Fruit fly (Drosophila melanogaster) whole organism, embryonic: Measurements from ENCODE around the gene CG32639.

Experiments
- Antp ChIP-seq: fragments of 200-800 bp; sonication (Bioruptor generic); optimal IDR thresholded peaks from 3 replicates; lab custom pipeline; 2016; ENCODE audit warnings: missing biosample characterization, missing genetic modification characterization
- Asciz ChIP-seq: fragments of 200-800 bp; sonication (Bioruptor generic); optimal IDR thresholded peaks from 2 replicates; lab custom pipeline; 2017; ENCODE audit warnings: missing biosample characterization, mild to moderate bottlenecking, missing genetic modification characterization, missing genetic modification reagents
- Atf3 ChIP-seq: fragments of 200-800 bp; sonication (Bioruptor generic); optimal IDR thresholded peaks from 3 replicates; lab custom pipeline; 2016; ENCODE audit warnings: missing biosample characterization, missing genetic modification characterization
- Bgb ChIP-seq: fragments of 200-800 bp; sonication (Bioruptor generic); IDR thresholded peaks from 2 replicates; pipeline ENCODE4 v1.3.6; 2022; ENCODE audit warnings: missing biosample characterization, missing genetic modification characterization; ENCODE audit not compliant: partially characterized antibody
- CG10274 ChIP-seq: fragments of 200-800 bp; sonication (Bioruptor generic); optimal IDR thresholded peaks from 3 replicates; lab custom pipeline; 2017; ENCODE audit warnings: missing biosample characterization, mild to moderate bottlenecking, missing genetic modification characterization
- CG10979 ChIP-seq: fragments of 200-800 bp; sonication (Bioruptor generic); optimal IDR thresholded peaks from 2 replicates; lab custom pipeline; 2018; ENCODE audit warnings: missing biosample characterization, mild to moderate bottlenecking, missing genetic modification characterization, moderate library complexity
- CG11247 ChIP-seq: fragments of 200-800 bp; sonication (Bioruptor generic); IDR thresholded peaks from 2 replicates; pipeline ENCODE4 v1.3.6; 2022; ENCODE audit warnings: missing biosample characterization, missing genetic modification characterization
- CG11398 ChIP-seq: fragments of 200-800 bp; sonication (Bioruptor generic); optimal IDR thresholded peaks from 2 replicates; lab custom pipeline; 2016; ENCODE audit warnings: missing biosample characterization, missing genetic modification characterization
- CG11456 ChIP-seq: fragments of 200-800 bp; sonication (Bioruptor generic); IDR thresholded peaks from 3 replicates; pipeline ENCODE4 v1.3.6; 2022; ENCODE audit warnings: missing biosample characterization, missing genetic modification characterization
- CG12659 ChIP-seq: fragments of 200-800 bp; sonication (Bioruptor generic); optimal IDR thresholded peaks from 3 replicates; lab custom pipeline; 2017; ENCODE audit warnings: mild to moderate bottlenecking, missing biosample characterization, missing genetic modification reagents, missing genetic modification characterization
- CG13775 ChIP-seq: fragments of 200-800 bp; sonication (Bioruptor generic); optimal IDR thresholded peaks from 3 replicates; lab custom pipeline; 2017; ENCODE audit warnings: missing biosample characterization, mild to moderate bottlenecking, missing genetic modification characterization
- CG14860 ChIP-seq: fragments of 200-800 bp; sonication (Bioruptor generic); IDR thresholded peaks from 3 replicates; pipeline ENCODE4 v1.3.6; 2022; ENCODE audit warnings: missing biosample characterization, missing genetic modification characterization; ENCODE audit not compliant: partially characterized antibody
- CG15601 ChIP-seq: fragments of 200-800 bp; sonication (Bioruptor generic); optimal IDR thresholded peaks from 3 replicates; lab custom pipeline; 2019; ENCODE audit warnings: missing biosample characterization, mild to moderate bottlenecking, missing genetic modification characterization, moderate library complexity
- CG16813 ChIP-seq: fragments of 200-800 bp; sonication (Bioruptor generic); IDR thresholded peaks from 3 replicates; pipeline ENCODE4 v1.3.6; 2022; ENCODE audit warnings: missing biosample characterization, missing genetic modification characterization; ENCODE audit not compliant: partially characterized antibody
- CG1792 ChIP-seq: fragments of 200-800 bp; sonication (Bioruptor generic); optimal IDR thresholded peaks from 2 replicates; lab custom pipeline; 2016; ENCODE audit warnings: missing biosample characterization, missing genetic modification characterization
- CG31224 ChIP-seq: fragments of 200-800 bp; sonication (Bioruptor generic); IDR thresholded peaks from 2 replicates; pipeline ENCODE4 v1.3.6; 2022; ENCODE audit warnings: missing biosample characterization, missing genetic modification characterization
- CG34422 ChIP-seq: fragments of 200-800 bp; sonication (Bioruptor generic); IDR thresholded peaks from 3 replicates; pipeline ENCODE4 v1.3.6; 2022; ENCODE audit warnings: missing biosample characterization, missing genetic modification characterization
- CG3847 ChIP-seq: fragments of 200-800 bp; sonication (Bioruptor generic); IDR thresholded peaks from 2 replicates; pipeline ENCODE4 v1.3.6; 2022; ENCODE audit warnings: missing biosample characterization, missing genetic modification characterization
- CG3995 ChIP-seq: fragments of 200-800 bp; sonication (Bioruptor generic); optimal IDR thresholded peaks from 3 replicates; lab custom pipeline; 2016; ENCODE audit warnings: missing biosample characterization, missing genetic modification characterization
- CG4820 ChIP-seq: fragments of 200-800 bp; sonication (Bioruptor generic); optimal IDR thresholded peaks from 3 replicates; lab custom pipeline; 2016; ENCODE audit warnings: missing biosample characterization, missing genetic modification characterization
- CG7839 ChIP-seq: fragments of 200-800 bp; sonication (Bioruptor generic); optimal IDR thresholded peaks from 3 replicates; lab custom pipeline; 2018; ENCODE audit warnings: missing biosample characterization, mild to moderate bottlenecking, missing genetic modification characterization, moderate library complexity
- CG8089 ChIP-seq: fragments of 200-800 bp; sonication (Bioruptor generic); optimal IDR thresholded peaks from 3 replicates; lab custom pipeline; 2016; ENCODE audit warnings: missing biosample characterization, missing genetic modification characterization
- CG8359 ChIP-seq: fragments of 200-800 bp; sonication (Bioruptor generic); optimal IDR thresholded peaks from 2 replicates; lab custom pipeline; 2017; ENCODE audit warnings: missing biosample characterization, mild to moderate bottlenecking, missing genetic modification characterization, borderline replicate concordance
- CG8944 ChIP-seq: fragments of 200-800 bp; sonication (Bioruptor generic); optimal IDR thresholded peaks from 3 replicates; lab custom pipeline; 2016; ENCODE audit warnings: missing biosample characterization, missing genetic modification characterization
- CG9437 ChIP-seq: fragments of 200-800 bp; sonication (Bioruptor generic); optimal IDR thresholded peaks from 2 replicates; lab custom pipeline; 2018; ENCODE audit warnings: missing biosample characterization, mild to moderate bottlenecking, missing genetic modification characterization
- Dbx ChIP-seq: fragments of 200-800 bp; sonication (Bioruptor generic); IDR thresholded peaks from 3 replicates; pipeline ENCODE4 v1.3.6; 2022; ENCODE audit warnings: missing biosample characterization, missing genetic modification characterization
- Dek ChIP-seq: fragments of 200-800 bp; sonication (Bioruptor generic); optimal IDR thresholded peaks from 3 replicates; lab custom pipeline; 2019; ENCODE audit warnings: missing biosample characterization, mild to moderate bottlenecking, missing genetic modification characterization, moderate library complexity
- Dfd ChIP-seq, 2 experiments: fragments of >200 bp; optimal IDR thresholded peaks; 2 replicates each; lab custom pipeline; 2017; ENCODE audit warnings: missing biosample characterization in 2 of 2, missing genetic modification characterization in 2 of 2
- Hey ChIP-seq: fragments of 200-800 bp; sonication (Bioruptor generic); optimal IDR thresholded peaks from 3 replicates; lab custom pipeline; 2018; ENCODE audit warnings: missing biosample characterization, mild to moderate bottlenecking, missing genetic modification characterization
- Lpt ChIP-seq: fragments of >200 bp; optimal IDR thresholded peaks from 2 replicates; lab custom pipeline; 2018; ENCODE audit warnings: missing biosample characterization, missing genetic modification characterization
- MTF-1 ChIP-seq: fragments of 200-800 bp; sonication (Bioruptor generic); optimal IDR thresholded peaks from 2 replicates; lab custom pipeline; 2018; ENCODE audit warnings: missing biosample characterization, mild to moderate bottlenecking, missing genetic modification characterization, borderline replicate concordance
- Mes4 ChIP-seq: fragments of 200-800 bp; sonication (Bioruptor generic); optimal IDR thresholded peaks from 2 replicates; lab custom pipeline; 2016; ENCODE audit warnings: missing biosample characterization, missing genetic modification characterization
- NK7.1 ChIP-seq: fragments of 200-800 bp; sonication (Bioruptor generic); optimal IDR thresholded peaks from 3 replicates; lab custom pipeline; 2016; ENCODE audit warnings: missing biosample characterization, missing genetic modification characterization
- NfI ChIP-seq: fragments of 200-800 bp; sonication (Bioruptor generic); optimal IDR thresholded peaks from 3 replicates; lab custom pipeline; 2018; ENCODE audit warnings: missing biosample characterization, mild to moderate bottlenecking, missing genetic modification characterization, moderate library complexity
- Rfx ChIP-seq: fragments of 200-800 bp; sonication (Bioruptor generic); IDR thresholded peaks from 2 replicates; pipeline ENCODE4 v1.3.6; 2022; ENCODE audit warnings: missing biosample characterization, missing genetic modification characterization
- Sox102F ChIP-seq: fragments of 200-800 bp; sonication (Bioruptor generic); optimal IDR thresholded peaks from 2 replicates; lab custom pipeline; 2018; ENCODE audit warnings: missing biosample characterization, mild to moderate bottlenecking, missing genetic modification characterization, moderate library complexity
- ase ChIP-seq: fragments of 200-800 bp; sonication (Bioruptor generic); IDR thresholded peaks from 3 replicates; pipeline ENCODE4 v1.3.6; 2022; ENCODE audit warnings: missing biosample characterization, missing genetic modification characterization
- dan ChIP-seq: fragments of 200-800 bp; sonication (Bioruptor generic); IDR thresholded peaks from 2 replicates; pipeline ENCODE4 v1.3.6; 2022; ENCODE audit warnings: missing biosample characterization, missing genetic modification characterization
- danr ChIP-seq: fragments of 200-800 bp; sonication (Bioruptor generic); IDR thresholded peaks from 2 replicates; pipeline ENCODE4 v1.3.6; 2022; ENCODE audit warnings: missing biosample characterization, missing genetic modification characterization
- fu2 ChIP-seq: fragments of 200-800 bp; sonication (Bioruptor generic); optimal IDR thresholded peaks from 2 replicates; lab custom pipeline; 2016; ENCODE audit warnings: missing biosample characterization, missing genetic modification characterization
- her ChIP-seq: fragments of 200-800 bp; sonication (Bioruptor generic); optimal IDR thresholded peaks from 2 replicates; lab custom pipeline; 2016; ENCODE audit warnings: missing biosample characterization, missing genetic modification characterization
- kay ChIP-seq: fragments of 200-800 bp; sonication (Bioruptor generic); optimal IDR thresholded peaks from 2 replicates; lab custom pipeline; 2016; ENCODE audit warnings: missing biosample characterization, missing genetic modification characterization
- mam ChIP-seq: fragments of 200-800 bp; sonication (Bioruptor generic); optimal IDR thresholded peaks from 3 replicates; lab custom pipeline; 2016; ENCODE audit warnings: missing biosample characterization, missing genetic modification characterization
- nom ChIP-seq: fragments of 200-800 bp; sonication (Bioruptor generic); optimal IDR thresholded peaks from 2 replicates; lab custom pipeline; 2017; ENCODE audit warnings: missing biosample characterization, missing genetic modification characterization, mild to moderate bottlenecking, moderate library complexity, missing genetic modification reagents
- repo ChIP-seq: fragments of 200-800 bp; sonication (Bioruptor generic); optimal IDR thresholded peaks from 2 replicates; lab custom pipeline; 2016; ENCODE audit warnings: missing biosample characterization, missing genetic modification characterization
- sens ChIP-seq: fragments of 200-800 bp; sonication (Bioruptor generic); peaks from one replicate; lab custom pipeline; 2016; ENCODE audit warnings: missing biosample characterization, missing genetic modification characterization
- slbo ChIP-seq: fragments of 200-800 bp; sonication (Bioruptor generic); IDR thresholded peaks from 2 replicates; pipeline ENCODE4 v1.3.6; 2022; ENCODE audit warnings: missing biosample characterization, missing genetic modification characterization
- tin ChIP-seq: fragments of 200-800 bp; sonication (Bioruptor generic); optimal IDR thresholded peaks from 3 replicates; lab custom pipeline; 2016; ENCODE audit warnings: missing biosample characterization, missing genetic modification characterization
- wdn ChIP-seq: fragments of 200-800 bp; sonication (Bioruptor generic); IDR thresholded peaks from 2 replicates; pipeline ENCODE4 v1.3.6; 2022; ENCODE audit warnings: missing biosample characterization, missing genetic modification characterization

The CG32639 gene

DNA sequence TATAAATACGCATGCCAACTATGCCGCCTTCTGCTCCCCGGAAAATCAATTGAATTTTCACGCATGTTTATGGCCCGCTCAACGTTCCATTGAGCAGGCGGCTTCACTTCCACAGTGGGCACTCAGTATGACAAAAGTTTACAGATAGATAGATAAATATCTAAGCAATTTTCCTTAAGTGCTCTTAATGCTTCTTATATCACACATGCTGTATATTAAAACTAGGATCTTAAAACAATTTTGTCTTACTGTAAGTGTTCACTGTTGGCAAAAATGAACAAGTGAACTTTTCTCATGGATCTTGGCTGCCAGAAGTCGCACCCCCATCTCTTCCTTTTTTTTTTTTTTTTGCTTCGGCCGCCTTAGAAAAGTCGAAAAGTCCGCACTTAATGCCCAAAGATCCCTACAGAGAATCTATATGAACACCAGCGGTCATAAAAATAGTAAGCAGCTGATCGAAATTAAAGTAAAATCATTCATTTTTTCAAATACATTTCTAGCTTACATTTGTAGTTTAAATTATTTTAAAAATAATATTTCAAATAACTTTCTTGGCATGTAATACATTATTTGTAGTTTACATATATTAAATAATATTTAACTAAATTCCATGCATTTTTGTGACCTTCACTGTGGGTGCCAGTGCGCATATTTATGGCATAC is 16.8 kb upstream of the CG32639 start (continued):
- TF ChIP-seq CG12659 (GFP tag; lab: Kevin White, UChicago) (peak; percentile 18), CG11456 (GFP tag; lab: Robert Waterston, UW) (peak; percentile 62; the same call in 2 of the 3 replicates), CG11247 (GFP tag; lab: Robert Waterston, UW) (peak; percentile 25; the same call in 1 of the 2 replicates), NK7.1 (no peak), Sox102F (GFP tag; lab: Kevin White, UChicago) (peak; percentile 57), CG16813 (GFP tag; lab: Robert Waterston, UW) (no peak), CG9437 (GFP tag; lab: Kevin White, UChicago) (peak; percentile 43), CG7839 (peak; percentile 51), slbo (GFP tag; lab: Robert Waterston, UW) (peak; percentile 68), fu2 (GFP tag; lab: Kevin White, UChicago) (peak; percentile 49), CG14860 (GFP tag; lab: Robert Waterston, UW) (no peak), Bgb (GFP tag; lab: Robert Waterston, UW) (no peak), CG3995 (no peak), Rfx (GFP tag; lab: Robert Waterston, UW) (peak; percentile 76), Dbx (GFP tag; lab: Robert Waterston, UW) (peak; percentile 14; the same call in 1 of the 3 replicates), ase (GFP tag; lab: Robert Waterston, UW) (0 out of 3 replicates have a peak, but pooled peaks have one; percentile 29), wdn (GFP tag; lab: Robert Waterston, UW) (peak; percentile 38; the same call in 1 of the 2 replicates), Dek (tag; lab: Kevin White, UChicago) (peak; percentile 12), danr (GFP tag; lab: Robert Waterston, UW) (no peak), kay (GFP tag; lab: Kevin White, UChicago) (no peak), CG15601 (peak; percentile 14), CG4820 (peak; percentile 12), Antp (peak; percentile 54), Hey (tag; lab: Kevin White, UChicago) (no peak), CG3847 (GFP tag; lab: Robert Waterston, UW) (peak; percentile 36; the same call in 1 of the 2 replicates), nom (GFP tag; lab: Kevin White, UChicago) (no peak), CG34422 (GFP tag; lab: Robert Waterston, UW) (peak; percentile 28; the same call in 1 of the 3 replicates), Lpt (no peak), MTF-1 (no peak), Dfd (GFP tag; optimal IDR thresholded peaks at IDR 0.05; lab: Kevin White, UChicago) (no peak), tin (GFP tag; lab: Kevin White, UChicago) (peak; percentile 1), CG10979 (tag; lab: Kevin White, UChicago) (peak; percentile 40), CG11398 (GFP tag; lab: Kevin White, UChicago) (no peak), CG8359 (GFP tag; lab: Kevin White, UChicago) (no peak), sens (GFP tag; lab: Kevin White, UChicago) (peak; percentile 91), Mes4 (GFP tag; lab: Kevin White, UChicago) (no peak), NfI (GFP tag; lab: Kevin White, UChicago) (peak; percentile 17), repo (GFP tag; lab: Kevin White, UChicago) (no peak), Atf3 (GFP tag; lab: Kevin White, UChicago) (no peak), mam (peak; percentile 55), CG31224 (GFP tag; lab: Robert Waterston, UW) (peak; percentile 53), dan (GFP tag; lab: Robert Waterston, UW) (no peak), CG8944 (GFP tag; lab: Kevin White, UChicago) (no peak), her (GFP tag; lab: Kevin White, UChicago) (peak; percentile 27), CG8089 (GFP tag; lab: Kevin White, UChicago) (peak; percentile 35), CG13775 (GFP tag; lab: Kevin White, UChicago) (peak; percentile 8), CG10274 (peak; percentile 5), Asciz (GFP tag; lab: Kevin White, UChicago) (peak; percentile 11), CG1792 (GFP tag; lab: Kevin White, UChicago) (peak; percentile 24)
